Worm (Caenorhabditis elegans) whole organism, L4 larva: ENCODE results near the gene D1005.4.

Experiments used
- F26F4.8 ChIP-seq: fragments of 200-800 bp; sonication (Bioruptor generic); conservative IDR thresholded peaks from 2 replicates; pipeline ENCODE4 v1.3.6; 2022; ENCODE audit warnings: missing genetic modification characterization, missing compliant biosample characterization
- F37D6.2 ChIP-seq: sonication (generic microtip); optimal IDR thresholded peaks from 2 replicates; lab custom pipeline; 2016; ENCODE audit warnings: mild to moderate bottlenecking, missing genetic modification characterization, missing compliant biosample characterization
- F44E2.7 ChIP-seq: fragments of 200-800 bp; sonication (Bioruptor generic); IDR thresholded peaks from 2 replicates; pipeline ENCODE4 v2.1.2; 2022; ENCODE audit warnings: missing genetic modification characterization, missing compliant biosample characterization
- Y105C5A.15 ChIP-seq: fragments of 200-800 bp; sonication (Bioruptor generic); IDR thresholded peaks from 2 replicates; pipeline ENCODE4 v1.3.6; 2022; ENCODE audit warnings: missing genetic modification characterization, missing compliant biosample characterization
- Y48G9A.11 ChIP-seq: fragments of 200-800 bp; sonication (Bioruptor generic); IDR thresholded peaks from 2 replicates; pipeline ENCODE4 v1.3.6; 2022; ENCODE audit warnings: missing genetic modification reagents, missing genetic modification characterization, missing compliant biosample characterization
- Y5F2A.4 ChIP-seq: fragments of 200-800 bp; sonication (Bioruptor generic); optimal IDR thresholded peaks from 2 replicates; lab custom pipeline; 2018; ENCODE audit warnings: mild to moderate bottlenecking, missing genetic modification characterization, missing compliant biosample characterization
- Y75B8A.6 ChIP-seq: fragments of 200-800 bp; sonication (Bioruptor generic); IDR thresholded peaks from 2 replicates; pipeline ENCODE4 v1.3.6; 2022; ENCODE audit warnings: missing genetic modification reagents, missing genetic modification characterization, missing compliant biosample characterization
- ZK337.2 ChIP-seq: fragments of 200-800 bp; sonication (Bioruptor generic); IDR thresholded peaks from 2 replicates; pipeline ENCODE4 v1.3.6; 2022; ENCODE audit warnings: missing genetic modification reagents, missing genetic modification characterization, missing compliant biosample characterization
- aha-1 ChIP-seq: fragments of 150-350 bp; peaks from one replicate; lab custom pipeline; 2014; ENCODE audit warnings: missing biosample characterization, missing genetic modification characterization
- ceh-20 ChIP-seq: fragments of 200-800 bp; sonication (Bioruptor generic); IDR thresholded peaks from 2 replicates; pipeline ENCODE4 v1.3.6; 2022; ENCODE audit warnings: missing genetic modification reagents, missing genetic modification characterization, missing compliant biosample characterization
- ceh-28 ChIP-seq: fragments of 150-350 bp; optimal IDR thresholded peaks from 2 replicates; lab custom pipeline; 2014; ENCODE audit warnings: missing biosample characterization, missing genetic modification reagents, missing genetic modification characterization
- daf-12 ChIP-seq: fragments of 150-350 bp; optimal IDR thresholded peaks from 2 replicates; lab custom pipeline; 2014; ENCODE audit warnings: missing biosample characterization, missing genetic modification reagents, missing genetic modification characterization
- daf-16 ChIP-seq, 3 experiments: sonication (generic microtip); optimal IDR thresholded peaks; 2 replicates each; lab custom pipeline; 2016 to 2017; ENCODE audit warnings: missing genetic modification characterization in 3 of 3, missing genetic modification reagents in 3 of 3, mild to moderate bottlenecking in 2 of 3, missing compliant biosample characterization in 2 of 3, missing biosample characterization in 1 of 3, moderate library complexity in 1 of 3
- daf-19 ChIP-seq: fragments of 200-800 bp; sonication (Bioruptor generic); conservative IDR thresholded peaks from 2 replicates; pipeline ENCODE4 v1.3.6; 2022; ENCODE audit warnings: missing genetic modification characterization, missing compliant biosample characterization
- dmd-6 ChIP-seq: fragments of 200-800 bp; sonication (Bioruptor generic); IDR thresholded peaks from 2 replicates; pipeline ENCODE4 v1.3.6; 2022; ENCODE audit warnings: missing genetic modification reagents, missing genetic modification characterization, missing compliant biosample characterization
- dmd-9 ChIP-seq: fragments of 200-800 bp; sonication (Bioruptor generic); IDR thresholded peaks from 2 replicates; pipeline ENCODE4 v1.3.6; 2022; ENCODE audit warnings: missing genetic modification reagents, missing genetic modification characterization, missing compliant biosample characterization
- duxl-1 ChIP-seq: sonication (generic microtip); optimal IDR thresholded peaks from 2 replicates; lab custom pipeline; 2016; ENCODE audit warnings: mild to moderate bottlenecking, missing genetic modification characterization, moderate library complexity, missing compliant biosample characterization; ENCODE audit not compliant: poor library complexity
- dve-1 ChIP-seq: sonication (generic microtip); optimal IDR thresholded peaks from 2 replicates; lab custom pipeline; 2017; ENCODE audit warnings: antibody characterized with exemption, mild to moderate bottlenecking, missing genetic modification characterization, missing compliant biosample characterization; ENCODE audit not compliant: insufficient read depth
- egl-27 ChIP-seq: sonication (generic microtip); optimal IDR thresholded peaks from 3 replicates; lab custom pipeline; 2017; ENCODE audit warnings: missing biosample characterization, missing genetic modification reagents, missing genetic modification characterization
- fkh-10 ChIP-seq: fragments of 150-350 bp; optimal IDR thresholded peaks from 2 replicates; lab custom pipeline; 2014; ENCODE audit warnings: missing biosample characterization, missing genetic modification reagents, missing genetic modification characterization
- fos-1 ChIP-seq: fragments of 150-350 bp; optimal IDR thresholded peaks from 2 replicates; lab custom pipeline; 2014; ENCODE audit warnings: missing biosample characterization, missing genetic modification characterization
- hlh-11 ChIP-seq: fragments of 200-800 bp; sonication (Bioruptor generic); optimal IDR thresholded peaks from 2 replicates; lab custom pipeline; 2018; ENCODE audit warnings: mild to moderate bottlenecking, missing genetic modification characterization, missing compliant biosample characterization
- hlh-30 ChIP-seq: sonication (generic microtip); optimal IDR thresholded peaks from 2 replicates; lab custom pipeline; 2017; ENCODE audit warnings: antibody characterized with exemption, mild to moderate bottlenecking, missing genetic modification characterization, missing compliant biosample characterization; ENCODE audit not compliant: insufficient read depth
- lin-1 ChIP-seq: fragments of 200-800 bp; sonication (Bioruptor generic); IDR thresholded peaks from 2 replicates; pipeline ENCODE4 v1.3.6; 2022; ENCODE audit warnings: missing genetic modification reagents, missing genetic modification characterization, missing compliant biosample characterization
- lin-15B ChIP-seq: fragments of 150-350 bp; sonication (generic microtip); optimal IDR thresholded peaks from 3 replicates; lab custom pipeline; 2014; ENCODE audit warnings: missing biosample characterization, missing genetic modification characterization
- lin-29 ChIP-seq: fragments of 200-800 bp; sonication (Bioruptor generic); IDR thresholded peaks from 2 replicates; pipeline ENCODE4 v1.3.6; 2022; ENCODE audit warnings: missing genetic modification reagents, missing genetic modification characterization, missing compliant biosample characterization
- lsy-2 ChIP-seq, 2 experiments: fragments of 150-350 bp in 1 of 2; sonication (generic microtip) in 1 of 2; optimal IDR thresholded peaks; 2 replicates each; lab custom pipeline; 2014 to 2017; ENCODE audit warnings: missing biosample characterization in 2 of 2, missing genetic modification characterization in 2 of 2
- mdt-29 ChIP-seq: fragments of 200-800 bp; sonication (Bioruptor generic); IDR thresholded peaks from 2 replicates; pipeline ENCODE4 v1.3.6; 2022; ENCODE audit warnings: missing genetic modification reagents, missing genetic modification characterization, missing compliant biosample characterization
- mep-1 ChIP-seq: fragments of 150-350 bp; sonication (generic microtip); optimal IDR thresholded peaks from 3 replicates; lab custom pipeline; 2014; ENCODE audit warnings: missing biosample characterization, missing genetic modification characterization
- mes-2 ChIP-seq: sonication (generic microtip); optimal IDR thresholded peaks from 2 replicates; lab custom pipeline; 2016; ENCODE audit warnings: missing genotype, mild to moderate bottlenecking, missing genetic modification characterization, missing compliant biosample characterization; ENCODE audit not compliant: poor library complexity, severe bottlenecking
- mxl-2 ChIP-seq: fragments of 200-800 bp; sonication (Bioruptor generic); conservative IDR thresholded peaks from 2 replicates; pipeline ENCODE4 v1.3.6; 2022; ENCODE audit warnings: missing genetic modification reagents, missing genetic modification characterization, missing compliant biosample characterization
- nhr-102 ChIP-seq: sonication (generic microtip); optimal IDR thresholded peaks from 2 replicates; lab custom pipeline; 2016; ENCODE audit warnings: mild to moderate bottlenecking, missing genetic modification characterization, moderate library complexity, missing compliant biosample characterization
- nhr-25 ChIP-seq: sonication (generic microtip); optimal IDR thresholded peaks from 2 replicates; lab custom pipeline; 2017; ENCODE audit warnings: missing genetic modification characterization, mild to moderate bottlenecking, missing compliant biosample characterization, antibody characterized with exemption, moderate library complexity, borderline replicate concordance; ENCODE audit not compliant: insufficient read depth
- nhr-42 ChIP-seq: fragments of 200-800 bp; sonication (Bioruptor generic); IDR thresholded peaks from 2 replicates; pipeline ENCODE4 v1.3.6; 2022; ENCODE audit warnings: missing genetic modification characterization, missing compliant biosample characterization
- pha-4 ChIP-seq, 2 experiments: fragments of 150-350 bp in 1 of 2; fragments of 200-800 bp in 1 of 2; sonication (Bioruptor generic) in 1 of 2; IDR thresholded peaks in 1 of 2; optimal IDR thresholded peaks in 1 of 2; 2 replicates each; pipeline versions ENCODE4 v1.3.6 to Lab custom; 2014 to 2022; ENCODE audit warnings: missing genetic modification characterization in 2 of 2, missing genetic modification reagents in 2 of 2, missing biosample characterization in 1 of 2, missing compliant biosample characterization in 1 of 2
- pqm-1 ChIP-seq: sonication (generic microtip); optimal IDR thresholded peaks from 2 replicates; lab custom pipeline; 2017; ENCODE audit warnings: missing biosample characterization, missing genetic modification characterization
- saeg-2 ChIP-seq: fragments of 200-800 bp; sonication (Bioruptor generic); IDR thresholded peaks from 2 replicates; pipeline ENCODE4 v1.3.6; 2022; ENCODE audit warnings: missing genetic modification reagents, missing genetic modification characterization, missing compliant biosample characterization
- set-16 ChIP-seq: fragments of 200-800 bp; sonication (Bioruptor generic); IDR thresholded peaks from 2 replicates; pipeline ENCODE4 v1.3.6; 2022; ENCODE audit warnings: missing genetic modification reagents, missing genetic modification characterization, missing compliant biosample characterization
- snpc-1.2 ChIP-seq: fragments of 200-800 bp; sonication (Bioruptor generic); IDR thresholded peaks from 2 replicates; pipeline ENCODE4 v1.3.6; 2022; ENCODE audit warnings: missing genetic modification reagents, missing genetic modification characterization, missing compliant biosample characterization
- unc-62 ChIP-seq, 3 experiments: fragments of 150-350 bp in 1 of 3; sonication (generic microtip); optimal IDR thresholded peaks in 2 of 3; peaks in 1 of 3; 1 replicate in 1 of 3; 2 replicates in 2 of 3; lab custom pipeline; 2014 to 2017; ENCODE audit warnings: missing biosample characterization in 3 of 3, missing genetic modification characterization in 3 of 3, missing genetic modification reagents in 3 of 3, missing genotype in 1 of 3
- zip-11 ChIP-seq: fragments of 200-800 bp; sonication (Bioruptor generic); IDR thresholded peaks from 2 replicates; pipeline ENCODE4 v1.3.6; 2022; ENCODE audit warnings: missing genetic modification characterization, missing compliant biosample characterization
- zip-2 ChIP-seq: fragments of 150-350 bp; optimal IDR thresholded peaks from 2 replicates; lab custom pipeline; 2014; ENCODE audit warnings: missing biosample characterization, missing genetic modification characterization
- ztf-11 ChIP-seq: fragments of 150-350 bp; optimal IDR thresholded peaks from 2 replicates; lab custom pipeline; 2014; ENCODE audit warnings: missing biosample characterization, missing genetic modification characterization

Gene D1005.4

ce11 chrX:1454385-1454784 lies 31.2 kb downstream of the D1005.4 start (continued):
- TF ChIP-seq dmd-6: peak; percentile 96
- TF ChIP-seq F26F4.8 (GFP tag; lab: Robert Waterston, UW): no peak
- TF ChIP-seq mdt-29 (GFP tag; lab: Robert Waterston, UW): 0 out of 2 replicates have a peak, but pooled peaks have one; percentile 27
- TF ChIP-seq daf-19 (GFP tag; lab: Robert Waterston, UW): no peak
- peak in 1 of 2 experiments; percentile 97 for TF ChIP-seq unc-62 (GFP tag; optimal IDR thresholded peaks at IDR 0.05 in 1 of 2; lab: Kevin White, UChicago)
- no peak for TF ChIP-seq unc-62 (tag; optimal IDR thresholded peaks at IDR 0.05; lab: Kevin White, UChicago)
- TF ChIP-seq zip-2 (tag; lab: Kevin White, UChicago): peak; percentile 99
- TF ChIP-seq lin-29 (GFP tag; lab: Robert Waterston, UW): peak; percentile 42; the same call in 1 of the 2 replicates
- TF ChIP-seq Y48G9A.11 (GFP tag; lab: Robert Waterston, UW): no peak
- no peak for TF ChIP-seq zip-11 (GFP tag; lab: Robert Waterston, UW)
- TF ChIP-seq set-16 (GFP tag; lab: Robert Waterston, UW): peak; percentile 94
- no peak for TF ChIP-seq Y5F2A.4 (GFP tag; lab: Kevin White, UChicago)
- peak; percentile 64 for TF ChIP-seq duxl-1 (tag; lab: Kevin White, UChicago)
- no peak for TF ChIP-seq ceh-28 (tag; lab: Kevin White, UChicago)
- TF ChIP-seq ZK337.2 (GFP tag; lab: Robert Waterston, UW): no peak
- TF ChIP-seq F44E2.7 (GFP tag; lab: Robert Waterston, UW): no peak

DNA sequence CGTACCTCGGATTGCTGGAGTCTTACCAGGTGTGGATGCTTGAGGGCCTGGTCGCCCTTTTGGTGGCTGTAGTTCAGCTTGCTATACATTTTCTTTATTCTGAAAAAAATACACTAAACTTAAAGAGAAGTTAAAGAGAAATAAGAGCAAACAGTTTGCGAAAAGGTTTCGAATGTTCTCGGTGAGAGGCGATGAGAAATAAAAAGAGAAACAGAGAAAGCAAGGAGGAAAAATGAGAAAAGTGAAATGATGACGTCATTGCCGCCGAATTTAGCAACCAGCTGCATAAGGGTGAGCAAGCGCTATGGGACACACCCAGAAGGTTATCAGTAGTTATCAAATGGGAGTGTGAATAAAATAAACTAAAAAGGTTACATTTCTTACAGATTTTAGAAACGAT lies 31.8 kb downstream of the D1005.4 start, which contains the start of gene cebp-1:
cebp-1 (minus strand) TSS at position 99 of the 400 bp plus-strand sequence.
- TF ChIP-seq aha-1 (tag; lab: Kevin White, UChicago) (peak; percentile 4), mes-2 (tag; lab: Kevin White, UChicago) (peak; percentile 50), saeg-2 (GFP tag; lab: Robert Waterston, UW) (no peak), pha-4 (GFP tag; IDR thresholded peaks at IDR 0.05; lab: Robert Waterston, UW) (0 out of 2 replicates have a peak, but pooled peaks have one; percentile 10), pha-4 (tag; optimal IDR thresholded peaks at IDR 0.05; lab: Kevin White, UChicago) (peak; percentile 67), dve-1 (tag; lab: Kevin White, UChicago) (peak; percentile 56), unc-62 (GFP tag; optimal IDR thresholded peaks at IDR 0.05 in 1 of 2; lab: Kevin White, UChicago) (peak in 1 of 2 experiments; percentile 88), unc-62 (tag; optimal IDR thresholded peaks at IDR 0.05; lab: Kevin White, UChicago) (no peak), pqm-1 (tag; lab: Kevin White, UChicago) (peak; percentile 48), dmd-9 (no peak), lin-1 (GFP tag; lab: Robert Waterston, UW) (no peak), lsy-2 (tag; optimal IDR thresholded peaks at IDR 0.05; lab: Kevin White, UChicago) (peak in 1 of 2 experiments; percentile 9), fos-1 (tag; lab: Kevin White, UChicago) (peak; percentile 13), ceh-20 (no peak), nhr-25 (tag; lab: Kevin White, UChicago) (no peak), ztf-11 (tag; lab: Kevin White, UChicago) (no peak), daf-12 (tag; lab: Kevin White, UChicago) (no peak), dmd-6 (peak; percentile 59), hlh-30 (peak; percentile 38), Y105C5A.15 (GFP tag; lab: Robert Waterston, UW) (no peak), set-16 (GFP tag; lab: Robert Waterston, UW) (no peak), F37D6.2 (tag; lab: Kevin White, UChicago) (no peak), nhr-42 (no peak), F44E2.7 (GFP tag; lab: Robert Waterston, UW) (no peak), mxl-2 (GFP tag; lab: Robert Waterston, UW) (no peak), hlh-11 (tag; lab: Kevin White, UChicago) (peak; percentile 63), lin-15B (tag; lab: Kevin White, UChicago) (no peak), daf-16 (GFP tag; optimal IDR thresholded peaks at IDR 0.05; lab: Kevin White, UChicago) (no peak), daf-16 (tag; optimal IDR thresholded peaks at IDR 0.05; lab: Kevin White, UChicago) (peak; percentile 67), mep-1 (tag; lab: Kevin White, UChicago) (no peak), egl-27 (tag; lab: Kevin White, UChicago) (no peak), nhr-102 (tag; lab: Kevin White, UChicago) (no peak), Y75B8A.6 (GFP tag; lab: Robert Waterston, UW) (no peak), snpc-1.2 (no peak), fkh-10 (GFP tag; lab: Kevin White, UChicago) (no peak)
